Fruit fly (Drosophila melanogaster): ENCODE results near the gene CG5885.

The CG5885 gene

DNA sequence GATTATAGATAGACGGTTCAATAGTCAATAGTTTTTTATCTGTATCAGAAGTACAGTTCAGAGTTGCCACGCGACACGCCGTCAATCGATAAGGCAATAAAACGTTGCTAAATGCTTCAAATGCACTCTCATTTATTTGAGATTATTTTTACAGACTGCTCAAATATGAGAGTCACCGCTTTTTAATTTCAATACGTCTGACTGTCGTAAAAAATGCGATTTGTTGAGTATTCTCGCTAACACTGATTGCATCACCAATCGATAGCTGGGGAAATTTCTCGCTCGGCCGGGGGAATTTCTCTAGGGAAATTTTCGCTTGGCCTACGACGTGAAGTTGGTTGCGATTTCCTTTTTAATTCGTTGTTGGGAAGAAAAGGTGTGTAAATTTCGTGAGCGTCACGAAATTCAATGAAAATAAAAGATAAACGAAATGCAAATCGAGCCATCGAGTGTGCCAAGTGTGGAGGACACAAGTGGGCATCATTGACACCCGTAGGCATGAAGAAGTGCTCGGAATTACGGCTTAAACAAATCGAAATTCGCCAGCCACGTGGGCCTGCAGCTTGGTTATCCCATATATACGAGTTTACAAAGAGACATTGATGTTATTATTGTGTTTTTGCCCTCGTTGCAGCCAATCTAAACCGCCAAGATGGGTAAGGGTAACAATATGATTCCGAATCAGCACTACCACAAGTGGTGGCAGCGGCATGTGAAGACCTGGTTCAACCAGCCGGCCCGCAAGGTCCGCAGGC, 49.0 kb upstream of the CG5885 start, which contains the start of the genes Dref and RpL13 (continued):
- TF ChIP-seq CG6854 (GFP tag; optimal IDR thresholded peaks at IDR 0.05) (peak; percentile 94), CG12155 (GFP tag; optimal IDR thresholded peaks at IDR 0.05) (peak; percentile 69), unc-4 (GFP tag; IDR thresholded peaks at IDR 0.05; ENCODE audit: partially characterized antibody) (peak; percentile 73), CG16815 (GFP tag; optimal IDR thresholded peaks at IDR 0.05) (peak; percentile 31), Nf-YA (GFP tag; IDR thresholded peaks at IDR 0.05) (peak; percentile 72), CG12744 (GFP tag; optimal IDR thresholded peaks at IDR 0.05) (peak; percentile 80), Atf3 (GFP tag; optimal IDR thresholded peaks at IDR 0.05) (peak; percentile 74), CG9727 (GFP tag; optimal IDR thresholded peaks at IDR 0.05) (peak; percentile 95), pum (GFP tag; optimal IDR thresholded peaks at IDR 0.05) (peak; percentile 67), CG12236 (GFP tag; optimal IDR thresholded peaks at IDR 0.05) (peak; percentile 86), CG7745 (tag; optimal IDR thresholded peaks at IDR 0.05) (peak; percentile 81), CG10147 (GFP tag; optimal IDR thresholded peaks at IDR 0.05) (peak; percentile 81), fd102C (GFP tag; optimal IDR thresholded peaks at IDR 0.05) (peak; percentile 85), CG3726 (GFP tag; IDR thresholded peaks at IDR 0.05) (peak; percentile 55; the same call in 1 of the 3 replicates), tup (GFP tag; optimal IDR thresholded peaks at IDR 0.05) (peak; percentile 54), CG10431 (GFP tag; optimal IDR thresholded peaks at IDR 0.05) (peak; percentile 94), CG8388 (GFP tag; optimal IDR thresholded peaks at IDR 0.05) (peak; percentile 76), Scr (GFP tag; IDR thresholded peaks at IDR 0.05; ENCODE audit: partially characterized antibody) (peak; percentile 85), org-1 (GFP tag; optimal IDR thresholded peaks at IDR 0.05) (peak; percentile 91), fru (optimal IDR thresholded peaks at IDR 0.05) (no peak), CG15514 (GFP tag; optimal IDR thresholded peaks at IDR 0.05) (peak; percentile 93), Dad (GFP tag; optimal IDR thresholded peaks at IDR 0.05) (peak; percentile 85), Sry-β (GFP tag; optimal IDR thresholded peaks at IDR 0.05) (peak; percentile 57), jing (GFP tag; optimal IDR thresholded peaks at IDR 0.05) (no peak), CG4707 (GFP tag; optimal IDR thresholded peaks at IDR 0.05) (peak; percentile 94), salm (tag; optimal IDR thresholded peaks at IDR 0.05) (peak; percentile 84), CG13775 (GFP tag; optimal IDR thresholded peaks at IDR 0.05) (peak; percentile 94), dysf (GFP tag; IDR thresholded peaks at IDR 0.05) (peak; percentile 73; the same call in 2 of the 3 replicates), ken (GFP tag; IDR thresholded peaks at IDR 0.05) (peak; percentile 75; the same call in 2 of the 3 replicates), Dfd (GFP tag; optimal IDR thresholded peaks at IDR 0.05) (no peak), CG16863 (GFP tag; optimal IDR thresholded peaks at IDR 0.05) (peak; percentile 72), C15 (GFP tag; IDR thresholded peaks at IDR 0.05) (no peak), ara (GFP tag; IDR thresholded peaks at IDR 0.05) (peak; percentile 75), gfzf (GFP tag; optimal IDR thresholded peaks at IDR 0.05) (peak; percentile 47), ind (GFP tag; optimal IDR thresholded peaks at IDR 0.05) (peak; percentile 69), mld (GFP tag; IDR thresholded peaks at IDR 0.05; ENCODE audit: partially characterized antibody) (no peak), CG43689 (GFP tag; IDR thresholded peaks at IDR 0.05) (peak; percentile 63), Hr3 (GFP tag; optimal IDR thresholded peaks at IDR 0.05) (peak; percentile 55), hkb (optimal IDR thresholded peaks at IDR 0.05) (no peak), hkb (GFP tag; IDR thresholded peaks at IDR 0.05) (peak; percentile 89), Usf (GFP tag; optimal IDR thresholded peaks at IDR 0.05) (peak; percentile 32), dan (GFP tag; IDR thresholded peaks at IDR 0.05) (no peak), sima (GFP tag; optimal IDR thresholded peaks at IDR 0.05) (peak; percentile 65), CG17385 (GFP tag; optimal IDR thresholded peaks at IDR 0.05) (peak; percentile 92), gem (tag; optimal IDR thresholded peaks at IDR 0.05) (peak; percentile 73), Ada2b (GFP tag; IDR thresholded peaks at IDR 0.05) (peak; percentile 62; the same call in 1 of the 2 replicates), CG11560 (tag; IDR thresholded peaks at IDR 0.05) (0 out of 3 replicates have a peak, but pooled peaks have one; percentile 11), lbe (GFP tag; optimal IDR thresholded peaks at IDR 0.05) (peak; percentile 78), CG10462 (GFP tag; optimal IDR thresholded peaks at IDR 0.05) (peak; percentile 67), trh (GFP tag; optimal IDR thresholded peaks at IDR 0.05) (peak; percentile 64)
